Worm (Caenorhabditis elegans) whole organism, L2 larva: ENCODE measurements around the gene str-121.

Experiments used
- C34F6.9 ChIP-seq: fragments of 150-350 bp; optimal IDR thresholded peaks from 2 replicates; lab custom pipeline; 2014; ENCODE audit warnings: missing biosample characterization, missing genetic modification characterization
- F13H6.1 ChIP-seq: sonication (generic microtip); optimal IDR thresholded peaks from 2 replicates; lab custom pipeline; 2016; ENCODE audit warnings: missing genetic modification characterization, missing compliant biosample characterization
- alr-1 ChIP-seq: fragments of 150-350 bp; optimal IDR thresholded peaks from 2 replicates; lab custom pipeline; 2014; ENCODE audit warnings: missing biosample characterization, missing genetic modification characterization
- aly-2 ChIP-seq: fragments of 150-350 bp; optimal IDR thresholded peaks from 2 replicates; lab custom pipeline; 2014; ENCODE audit warnings: missing biosample characterization, missing genetic modification characterization
- ama-1 ChIP-seq: fragments of 150-350 bp; optimal IDR thresholded peaks from 2 replicates; lab custom pipeline; 2018; ENCODE audit warnings: inconsistent platforms
- blmp-1 ChIP-seq: sonication (generic microtip); optimal IDR thresholded peaks from 2 replicates; lab custom pipeline; 2017; ENCODE audit warnings: missing genetic modification characterization, mild to moderate bottlenecking, missing compliant biosample characterization, antibody characterized with exemption, moderate library complexity; ENCODE audit not compliant: insufficient read depth
- ceh-16 ChIP-seq: fragments of 150-350 bp; optimal IDR thresholded peaks from 2 replicates; lab custom pipeline; 2014; ENCODE audit warnings: missing biosample characterization, missing genetic modification characterization
- crh-2 ChIP-seq: sonication (generic microtip); optimal IDR thresholded peaks from 2 replicates; lab custom pipeline; 2017; ENCODE audit warnings: missing biosample characterization, missing genetic modification characterization
- elt-1 ChIP-seq: fragments of 150-350 bp; optimal IDR thresholded peaks from 2 replicates; lab custom pipeline; 2014; ENCODE audit warnings: missing biosample characterization, missing genetic modification characterization
- elt-3 ChIP-seq: sonication (generic microtip); optimal IDR thresholded peaks from 2 replicates; lab custom pipeline; 2017; ENCODE audit warnings: missing biosample characterization, missing genetic modification characterization
- fos-1 ChIP-seq: fragments of 150-350 bp; optimal IDR thresholded peaks from 2 replicates; lab custom pipeline; 2014; ENCODE audit warnings: missing biosample characterization, missing genetic modification characterization
- gmeb-1 ChIP-seq: fragments of 150-350 bp; optimal IDR thresholded peaks from 2 replicates; lab custom pipeline; 2014; ENCODE audit warnings: missing biosample characterization, missing genetic modification characterization
- lin-11 ChIP-seq: fragments of 150-350 bp; sonication (generic microtip); optimal IDR thresholded peaks from 2 replicates; lab custom pipeline; 2014; ENCODE audit warnings: missing biosample characterization, missing genetic modification characterization, inconsistent platforms, mixed read lengths
- lin-13 ChIP-seq: fragments of 150-350 bp; optimal IDR thresholded peaks from 2 replicates; lab custom pipeline; 2014; ENCODE audit warnings: missing biosample characterization, missing genetic modification reagents, missing genetic modification characterization
- lin-39 ChIP-seq: fragments of 150-350 bp; optimal IDR thresholded peaks from 2 replicates; lab custom pipeline; 2014; ENCODE audit warnings: missing biosample characterization, missing genetic modification reagents, missing genetic modification characterization
- mab-5 ChIP-seq: fragments of 150-350 bp; optimal IDR thresholded peaks from 2 replicates; lab custom pipeline; 2014; ENCODE audit warnings: missing biosample characterization, missing genetic modification characterization
- mbf-1 ChIP-seq: sonication (generic microtip); optimal IDR thresholded peaks from 2 replicates; lab custom pipeline; 2017; ENCODE audit warnings: missing biosample characterization, missing genetic modification characterization
- mdl-1 ChIP-seq, 2 experiments: fragments of 150-350 bp in 1 of 2; sonication (generic microtip) in 1 of 2; optimal IDR thresholded peaks; 2 replicates each; lab custom pipeline; 2017; ENCODE audit warnings: missing biosample characterization in 2 of 2, missing genetic modification characterization in 2 of 2
- nhr-11 ChIP-seq: fragments of 150-350 bp; optimal IDR thresholded peaks from 2 replicates; lab custom pipeline; 2014; ENCODE audit warnings: missing biosample characterization, missing genetic modification characterization
- nhr-12 ChIP-seq: fragments of 150-350 bp; optimal IDR thresholded peaks from 2 replicates; lab custom pipeline; 2014; ENCODE audit warnings: missing biosample characterization, missing genetic modification characterization
- nhr-129 ChIP-seq: fragments of 150-350 bp; optimal IDR thresholded peaks from 2 replicates; lab custom pipeline; 2014; ENCODE audit warnings: missing biosample characterization, missing genetic modification characterization
- nhr-23 ChIP-seq: fragments of 150-350 bp; optimal IDR thresholded peaks from 2 replicates; lab custom pipeline; 2014; ENCODE audit warnings: missing biosample characterization, missing genetic modification reagents, missing genetic modification characterization
- nhr-237 ChIP-seq: fragments of 150-350 bp; optimal IDR thresholded peaks from 2 replicates; lab custom pipeline; 2014; ENCODE audit warnings: missing biosample characterization, missing genetic modification characterization
- nhr-25 ChIP-seq: fragments of 150-350 bp; sonication (generic microtip); optimal IDR thresholded peaks from 3 replicates; lab custom pipeline; 2014; ENCODE audit warnings: missing biosample characterization, missing genetic modification characterization
- nhr-6 ChIP-seq: fragments of 150-350 bp; optimal IDR thresholded peaks from 2 replicates; lab custom pipeline; 2014; ENCODE audit warnings: missing biosample characterization, missing genetic modification characterization
- nhr-77 ChIP-seq: fragments of 150-350 bp; optimal IDR thresholded peaks from 2 replicates; lab custom pipeline; 2014; ENCODE audit warnings: missing biosample characterization, missing genetic modification characterization
- peb-1 ChIP-seq: fragments of 150-350 bp; optimal IDR thresholded peaks from 2 replicates; lab custom pipeline; 2014; ENCODE audit warnings: missing biosample characterization, missing genetic modification characterization
- sem-4 ChIP-seq: fragments of 150-350 bp; optimal IDR thresholded peaks from 2 replicates; lab custom pipeline; 2014; ENCODE audit warnings: missing biosample characterization, missing genetic modification reagents, missing genetic modification characterization
- skn-1 ChIP-seq: sonication (generic microtip); optimal IDR thresholded peaks from 2 replicates; lab custom pipeline; 2017; ENCODE audit warnings: missing biosample characterization, missing genetic modification characterization
- sma-9 ChIP-seq, 2 experiments: fragments of 150-350 bp in 1 of 2; sonication (generic microtip) in 1 of 2; optimal IDR thresholded peaks; 2 replicates each; lab custom pipeline; 2014 to 2016; ENCODE audit warnings: missing genetic modification characterization in 2 of 2, mild to moderate bottlenecking in 1 of 2, missing biosample characterization in 1 of 2, missing compliant biosample characterization in 1 of 2, missing genetic modification reagents in 1 of 2, moderate library complexity in 1 of 2
- snpc-4 ChIP-seq: fragments of 150-350 bp; optimal IDR thresholded peaks from 2 replicates; lab custom pipeline; 2014; ENCODE audit warnings: missing biosample characterization, missing genetic modification characterization
- unc-39 ChIP-seq: fragments of 150-350 bp; optimal IDR thresholded peaks from 2 replicates; lab custom pipeline; 2014; ENCODE audit warnings: missing biosample characterization, missing genetic modification characterization
- unc-62 ChIP-seq: fragments of 150-350 bp; optimal IDR thresholded peaks from 2 replicates; lab custom pipeline; 2014; ENCODE audit warnings: missing biosample characterization, missing genetic modification reagents, missing genetic modification characterization
- ztf-1 ChIP-seq: fragments of 200-800 bp; sonication (Bioruptor generic); conservative IDR thresholded peaks from 2 replicates; pipeline ENCODE4 v1.3.6; 2022; ENCODE audit warnings: missing genetic modification characterization, missing compliant biosample characterization
- ztf-11 ChIP-seq: sonication (generic microtip); optimal IDR thresholded peaks from 2 replicates; lab custom pipeline; 2017; ENCODE audit warnings: missing biosample characterization, missing genetic modification characterization
- ztf-4 ChIP-seq: fragments of 150-350 bp; optimal IDR thresholded peaks from 2 replicates; lab custom pipeline; 2014; ENCODE audit warnings: missing biosample characterization, missing genetic modification characterization

Gene str-121

ce11 chrV:254591-254990 is at the start of gene str-121:
Gene str-121 (minus strand): TSS chrV:254691.
- TF ChIP-seq F13H6.1 (no peak), lin-39 (no peak), sem-4 (tag; lab: Kevin White, UChicago) (no peak), ztf-11 (tag; lab: Kevin White, UChicago) (no peak), ztf-1 (GFP tag; lab: Robert Waterston, UW) (no peak), unc-62 (GFP tag; lab: Kevin White, UChicago) (no peak), blmp-1 (tag; lab: Kevin White, UChicago) (no peak), sma-9 (GFP tag; optimal IDR thresholded peaks at IDR 0.05; lab: Kevin White, UChicago) (no peak), sma-9 (tag; optimal IDR thresholded peaks at IDR 0.05; lab: Kevin White, UChicago) (no peak), nhr-6 (no peak), nhr-11 (no peak), mdl-1 (tag; optimal IDR thresholded peaks at IDR 0.05; lab: Kevin White, UChicago) (no peak), nhr-129 (tag; lab: Kevin White, UChicago) (no peak), nhr-77 (tag; lab: Kevin White, UChicago) (no peak), elt-3 (tag; lab: Kevin White, UChicago) (no peak), ceh-16 (tag; lab: Kevin White, UChicago) (no peak), mab-5 (tag; lab: Kevin White, UChicago) (no peak), fos-1 (tag; lab: Kevin White, UChicago) (no peak), C34F6.9 (tag; lab: Kevin White, UChicago) (no peak), skn-1 (tag; lab: Kevin White, UChicago) (no peak)

DNA sequence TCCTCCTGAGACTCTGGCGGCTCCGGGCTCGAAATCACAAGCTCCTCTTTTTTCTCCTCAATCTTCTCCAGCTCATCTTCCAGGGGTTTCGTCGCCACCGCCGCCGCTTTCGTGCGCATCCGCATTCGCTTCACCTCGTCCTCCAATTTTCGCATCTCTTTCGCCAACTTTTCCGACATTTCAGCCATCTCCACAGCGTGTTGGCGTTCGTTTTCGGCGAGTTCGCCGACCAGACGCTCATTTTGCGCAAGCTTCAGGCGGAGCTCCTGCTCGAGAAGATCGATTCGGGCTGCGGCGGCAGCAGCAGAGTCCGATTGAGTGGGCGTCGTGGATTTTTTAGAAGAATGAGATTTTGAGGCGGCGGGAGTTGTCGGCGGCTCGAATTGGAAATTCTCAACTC is 48.8 kb upstream of the str-121 start:
- no peak for TF ChIP-seq aly-2 (tag; lab: Kevin White, UChicago)
- no peak for TF ChIP-seq ama-1
- no peak for TF ChIP-seq alr-1
- no peak for TF ChIP-seq nhr-12 (tag; lab: Kevin White, UChicago)
- TF ChIP-seq ztf-11 (tag; lab: Kevin White, UChicago): no peak
- TF ChIP-seq skn-1 (tag; lab: Kevin White, UChicago): no peak
- TF ChIP-seq nhr-11: no peak
- TF ChIP-seq peb-1: no peak
- no peak for TF ChIP-seq lin-11

DNA sequence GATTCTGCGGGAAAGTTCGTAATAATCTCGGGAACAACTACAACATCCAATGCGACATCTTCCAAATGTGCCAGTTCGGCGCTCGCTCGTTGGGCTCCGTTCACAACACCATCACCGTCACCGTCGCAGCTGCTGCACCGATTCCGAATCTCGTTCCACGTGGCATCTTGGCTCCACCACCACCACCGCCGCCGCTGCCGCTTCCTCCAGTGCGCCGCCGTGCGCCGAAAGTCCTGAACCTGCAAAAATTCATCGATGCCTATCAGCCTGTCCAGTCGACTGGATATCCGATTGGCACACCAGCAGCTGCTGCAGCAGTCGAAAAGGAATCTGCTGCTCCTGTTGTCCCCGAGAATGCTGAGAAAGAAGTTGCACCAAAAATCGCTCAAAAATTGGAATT is 43.9 kb upstream of the str-121 start:
- TF ChIP-seq sem-4 (tag; lab: Kevin White, UChicago) (no peak), crh-2 (tag; lab: Kevin White, UChicago) (no peak), sma-9 (GFP tag; optimal IDR thresholded peaks at IDR 0.05; lab: Kevin White, UChicago) (no peak), sma-9 (tag; optimal IDR thresholded peaks at IDR 0.05; lab: Kevin White, UChicago) (no peak), ztf-4 (tag; lab: Kevin White, UChicago) (no peak), unc-39 (tag; lab: Kevin White, UChicago) (no peak), lin-39 (no peak), snpc-4 (tag; lab: Kevin White, UChicago) (no peak)

ce11 chrV:297424-297991 is 43.0 kb upstream of the str-121 start, which contains the start of gene F33E11.2:
Gene F33E11.2 (plus strand): TSS chrV:297947.
- TF ChIP-seq nhr-12 (tag; lab: Kevin White, UChicago) (no peak), crh-2 (tag; lab: Kevin White, UChicago) (no peak), nhr-237 (tag; lab: Kevin White, UChicago) (no peak), lin-13 (no peak), elt-1 (tag; lab: Kevin White, UChicago) (no peak), nhr-129 (tag; lab: Kevin White, UChicago) (no peak), mdl-1 (tag; optimal IDR thresholded peaks at IDR 0.05; lab: Kevin White, UChicago) (no peak), aly-2 (tag; lab: Kevin White, UChicago) (no peak), nhr-23 (tag; lab: Kevin White, UChicago) (no peak), ama-1 (no peak)

ce11 chrV:295802-296201 is 41.3 kb upstream of the str-121 start:
- TF ChIP-seq mbf-1 (tag; lab: Kevin White, UChicago) (no peak), nhr-25 (tag; lab: Kevin White, UChicago) (no peak), gmeb-1 (tag; lab: Kevin White, UChicago) (no peak), unc-39 (tag; lab: Kevin White, UChicago) (no peak)
